Worm (Caenorhabditis elegans) whole organism, L1 larva: ENCODE measurements around the gene K10D2.5.

ENCODE experiments used
- C34B4.2 ChIP-seq: sonication (generic microtip); optimal IDR thresholded peaks from 2 replicates; lab custom pipeline; 2017; ENCODE audit warnings: mild to moderate bottlenecking, missing genetic modification characterization, missing compliant biosample characterization
- Y116A8C.19 ChIP-seq: sonication (generic microtip); optimal IDR thresholded peaks from 2 replicates; lab custom pipeline; 2016; ENCODE audit warnings: missing compliant biosample characterization, missing genetic modification characterization, borderline replicate concordance
- alr-1 ChIP-seq: fragments of 200-800 bp; sonication (Bioruptor generic); optimal IDR thresholded peaks from 2 replicates; lab custom pipeline; 2018; ENCODE audit warnings: borderline replicate concordance, mild to moderate bottlenecking, missing genetic modification characterization, missing compliant biosample characterization
- ceh-8 ChIP-seq: fragments of 200-800 bp; sonication (Bioruptor generic); optimal IDR thresholded peaks from 2 replicates; lab custom pipeline; 2018; ENCODE audit warnings: mild to moderate bottlenecking, missing genetic modification characterization, moderate library complexity, missing compliant biosample characterization
- ceh-82 ChIP-seq, 3 experiments: fragments of 150-350 bp in 1 of 3; sonication (generic microtip) in 2 of 3; optimal IDR thresholded peaks; 2 replicates each; lab custom pipeline; 2014 to 2017; ENCODE audit warnings: missing biosample characterization in 3 of 3, missing genetic modification characterization in 3 of 3
- dpl-1 ChIP-seq, 3 experiments: fragments of 150-350 bp in 2 of 3; sonication (generic microtip) in 1 of 3; optimal IDR thresholded peaks; 2 replicates each; lab custom pipeline; 2014 to 2017; ENCODE audit warnings: missing biosample characterization in 3 of 3, missing genetic modification characterization in 3 of 3, missing genetic modification reagents in 3 of 3
- efl-1 ChIP-seq, 4 experiments: fragments of 150-350 bp; optimal IDR thresholded peaks in 3 of 4; peaks in 1 of 4; 1 replicate in 1 of 4; 2 replicates in 3 of 4; lab custom pipeline; 2014; ENCODE audit warnings: missing biosample characterization in 2 of 4, missing genetic modification characterization in 2 of 4, missing genetic modification reagents in 2 of 4
- egl-13 ChIP-seq: sonication (generic microtip); optimal IDR thresholded peaks from 2 replicates; lab custom pipeline; 2016; ENCODE audit warnings: missing genotype, missing genetic modification reagents, missing genetic modification characterization, missing compliant biosample characterization
- egl-27 ChIP-seq, 2 experiments: fragments of 150-350 bp in 1 of 2; sonication (generic microtip); optimal IDR thresholded peaks; 3 replicates each; lab custom pipeline; 2017 to 2018; ENCODE audit warnings: missing biosample characterization in 2 of 2, missing genetic modification characterization in 2 of 2, missing genetic modification reagents in 2 of 2
- elt-3 ChIP-seq, 6 experiments: fragments of 150-350 bp in 1 of 6; sonication (generic microtip); optimal IDR thresholded peaks; 2 replicates each; lab custom pipeline; 2017 to 2018; ENCODE audit warnings: missing biosample characterization in 6 of 6, missing genetic modification characterization in 6 of 6, inconsistent platforms in 1 of 6
- ets-5 ChIP-seq: fragments of 200-800 bp; sonication (Bioruptor generic); IDR thresholded peaks from 2 replicates; pipeline ENCODE4 v1.3.6; 2022; ENCODE audit warnings: missing genetic modification characterization, missing compliant biosample characterization
- fkh-4 ChIP-seq: sonication (generic microtip); optimal IDR thresholded peaks from 2 replicates; lab custom pipeline; 2016; ENCODE audit warnings: missing compliant biosample characterization, missing genetic modification characterization, borderline replicate concordance
- fos-1 ChIP-seq: fragments of 150-350 bp; optimal IDR thresholded peaks from 2 replicates; lab custom pipeline; 2014; ENCODE audit warnings: missing biosample characterization, missing genetic modification characterization
- hlh-4 ChIP-seq: sonication (generic microtip); optimal IDR thresholded peaks from 2 replicates; lab custom pipeline; 2016; ENCODE audit warnings: mild to moderate bottlenecking, missing genetic modification characterization, missing compliant biosample characterization
- lin-14 ChIP-seq: fragments of 200-800 bp; sonication (Bioruptor generic); optimal IDR thresholded peaks from 2 replicates; lab custom pipeline; 2018; ENCODE audit warnings: mild to moderate bottlenecking, missing genetic modification characterization, moderate library complexity, missing compliant biosample characterization
- lin-35 ChIP-seq, 2 experiments: fragments of 150-350 bp; optimal IDR thresholded peaks; 2 replicates each; lab custom pipeline; 2014; ENCODE audit warnings: missing biosample characterization in 2 of 2, missing genetic modification characterization in 2 of 2, missing genetic modification reagents in 2 of 2
- lir-3 ChIP-seq: sonication (generic microtip); optimal IDR thresholded peaks from 2 replicates; lab custom pipeline; 2016; ENCODE audit warnings: mild to moderate bottlenecking, missing genetic modification characterization, moderate library complexity, missing compliant biosample characterization; ENCODE audit not compliant: poor library complexity
- lsy-2 ChIP-seq, 2 experiments: fragments of 150-350 bp; optimal IDR thresholded peaks; 2 replicates each; lab custom pipeline; 2014; ENCODE audit warnings: missing biosample characterization in 2 of 2, missing genetic modification characterization in 2 of 2
- mab-9 ChIP-seq: fragments of 200-800 bp; sonication (Bioruptor generic); IDR thresholded peaks from 2 replicates; pipeline ENCODE4 v1.3.6; 2022; ENCODE audit warnings: missing genetic modification reagents, missing genetic modification characterization, missing compliant biosample characterization
- mdl-1 ChIP-seq, 2 experiments: fragments of 150-350 bp; optimal IDR thresholded peaks; 2 replicates each; lab custom pipeline; 2014 to 2017; ENCODE audit warnings: missing biosample characterization in 2 of 2, missing genetic modification characterization in 2 of 2, inconsistent platforms in 1 of 2
- mef-2 ChIP-seq: fragments of 150-350 bp; optimal IDR thresholded peaks from 2 replicates; lab custom pipeline; 2014; ENCODE audit warnings: missing biosample characterization, missing genetic modification characterization
- mep-1 ChIP-seq: fragments of 150-350 bp; optimal IDR thresholded peaks from 2 replicates; lab custom pipeline; 2014; ENCODE audit warnings: missing biosample characterization, missing genetic modification characterization
- nhr-11 ChIP-seq: fragments of 150-350 bp; optimal IDR thresholded peaks from 2 replicates; lab custom pipeline; 2014; ENCODE audit warnings: missing biosample characterization, missing genetic modification characterization
- nhr-12 ChIP-seq: sonication (generic microtip); optimal IDR thresholded peaks from 2 replicates; lab custom pipeline; 2017; ENCODE audit warnings: missing biosample characterization, missing genetic modification characterization
- nhr-20 ChIP-seq: sonication (generic microtip); optimal IDR thresholded peaks from 2 replicates; lab custom pipeline; 2016; ENCODE audit warnings: mild to moderate bottlenecking, missing genetic modification characterization, missing compliant biosample characterization
- nhr-71 ChIP-seq: sonication (generic microtip); optimal IDR thresholded peaks from 2 replicates; lab custom pipeline; 2016; ENCODE audit warnings: mild to moderate bottlenecking, missing genetic modification characterization, moderate library complexity, missing compliant biosample characterization
- nhr-76 ChIP-seq: sonication (generic microtip); optimal IDR thresholded peaks from 2 replicates; lab custom pipeline; 2017; ENCODE audit warnings: missing biosample characterization, missing genetic modification characterization
- nhr-77 ChIP-seq: fragments of 150-350 bp; optimal IDR thresholded peaks from 2 replicates; lab custom pipeline; 2014; ENCODE audit warnings: missing biosample characterization, missing genetic modification characterization
- nhr-85 ChIP-seq: sonication (generic microtip); peaks from one replicate; lab custom pipeline; 2016; ENCODE audit warnings: missing genetic modification characterization, inconsistent platforms, missing compliant biosample characterization
- nhr-90 ChIP-seq: sonication (generic microtip); optimal IDR thresholded peaks from 2 replicates; lab custom pipeline; 2016; ENCODE audit warnings: mild to moderate bottlenecking, missing genetic modification characterization, missing compliant biosample characterization; ENCODE audit not compliant: poor library complexity
- pag-3 ChIP-seq: sonication (generic microtip); optimal IDR thresholded peaks from 2 replicates; lab custom pipeline; 2017; ENCODE audit warnings: missing genetic modification characterization, mild to moderate bottlenecking, missing compliant biosample characterization, antibody characterized with exemption, borderline replicate concordance; ENCODE audit not compliant: insufficient read depth
- pax-3 ChIP-seq: fragments of 200-800 bp; sonication (Bioruptor generic); optimal IDR thresholded peaks from 2 replicates; lab custom pipeline; 2018; ENCODE audit warnings: mild to moderate bottlenecking, missing genetic modification characterization, moderate library complexity, missing compliant biosample characterization
- rnt-1 ChIP-seq: sonication (generic microtip); optimal IDR thresholded peaks from 2 replicates; lab custom pipeline; 2016; ENCODE audit warnings: mild to moderate bottlenecking, missing genetic modification characterization, moderate library complexity, missing compliant biosample characterization
- tbx-2 ChIP-seq: sonication (generic microtip); optimal IDR thresholded peaks from 2 replicates; lab custom pipeline; 2016; ENCODE audit warnings: missing genetic modification characterization, missing compliant biosample characterization
- tlp-1 ChIP-seq: fragments of 150-350 bp; optimal IDR thresholded peaks from 2 replicates; lab custom pipeline; 2014; ENCODE audit warnings: missing biosample characterization, missing genetic modification characterization
- unc-130 ChIP-seq: fragments of 150-350 bp; optimal IDR thresholded peaks from 2 replicates; lab custom pipeline; 2017; ENCODE audit warnings: missing biosample characterization, missing genetic modification characterization, inconsistent platforms
- unc-86 ChIP-seq: sonication (generic microtip); optimal IDR thresholded peaks from 2 replicates; lab custom pipeline; 2016; ENCODE audit warnings: missing genetic modification characterization, missing compliant biosample characterization
- unc-98 ChIP-seq: fragments of 200-800 bp; sonication (Bioruptor generic); IDR thresholded peaks from 2 replicates; pipeline ENCODE4 v1.3.6; 2022; ENCODE audit warnings: missing genetic modification characterization, missing compliant biosample characterization
- xbp-1 ChIP-seq: sonication (generic microtip); optimal IDR thresholded peaks from 2 replicates; lab custom pipeline; 2016; ENCODE audit warnings: missing genetic modification characterization, missing compliant biosample characterization
- ztf-11 ChIP-seq, 2 experiments: sonication (generic microtip); optimal IDR thresholded peaks; 2 replicates each; lab custom pipeline; 2016 to 2017; ENCODE audit warnings: missing genetic modification characterization in 2 of 2, missing biosample characterization in 1 of 2, missing compliant biosample characterization in 1 of 2

The K10D2.5 gene

ce11 chrIII:5129261-5129660, 43.3 kb upstream of the K10D2.5 start:
- TF ChIP-seq mab-9 (GFP tag; lab: Robert Waterston, UW) (no peak), mep-1 (tag; lab: Kevin White, UChicago) (no peak), rnt-1 (tag; lab: Kevin White, UChicago) (no peak), elt-3 (tag; optimal IDR thresholded peaks at IDR 0.05; lab: Kevin White, UChicago) (no peak), ceh-8 (GFP tag; lab: Kevin White, UChicago) (no peak), alr-1 (no peak), pax-3 (tag; lab: Kevin White, UChicago) (no peak), lir-3 (no peak), egl-27 (tag; optimal IDR thresholded peaks at IDR 0.05; lab: Kevin White, UChicago) (no peak), lsy-2 (tag; optimal IDR thresholded peaks at IDR 0.05; lab: Kevin White, UChicago) (peak in 1 of 2 experiments; percentile 23), nhr-90 (tag; lab: Kevin White, UChicago) (no peak), lin-35 (GFP tag; optimal IDR thresholded peaks at IDR 0.05; lab: Kevin White, UChicago) (no peak), fkh-4 (tag; lab: Kevin White, UChicago) (no peak), nhr-77 (tag; lab: Kevin White, UChicago) (peak; percentile 64), xbp-1 (tag; lab: Kevin White, UChicago) (no peak), nhr-85 (tag; lab: Kevin White, UChicago) (no peak), ets-5 (no peak), efl-1 (optimal IDR thresholded peaks at IDR 0.05; lab: Kevin White, UChicago) (no peak), efl-1 (GFP tag; optimal IDR thresholded peaks at IDR 0.05 in 1 of 2; lab: Kevin White, UChicago) (no peak), unc-130 (tag; lab: Kevin White, UChicago) (no peak), nhr-11 (tag; lab: Kevin White, UChicago) (no peak), tlp-1 (tag; lab: Kevin White, UChicago) (no peak), ztf-11 (tag; optimal IDR thresholded peaks at IDR 0.05; lab: Kevin White, UChicago) (no peak), hlh-4 (tag; lab: Kevin White, UChicago) (no peak), unc-98 (GFP tag; lab: Robert Waterston, UW) (no peak), C34B4.2 (no peak), mdl-1 (tag; optimal IDR thresholded peaks at IDR 0.05; lab: Kevin White, UChicago) (no peak), mef-2 (no peak), ceh-82 (tag; optimal IDR thresholded peaks at IDR 0.05; lab: Kevin White, UChicago) (peak in 1 of 3 experiments; percentile 28), tbx-2 (tag; lab: Kevin White, UChicago) (peak; percentile 100), nhr-71 (tag; lab: Kevin White, UChicago) (peak; percentile 17), egl-13 (tag; lab: Kevin White, UChicago) (no peak), nhr-76 (tag; lab: Kevin White, UChicago) (no peak), nhr-20 (no peak), dpl-1 (GFP tag; optimal IDR thresholded peaks at IDR 0.05; lab: Kevin White, UChicago) (no peak), pag-3 (tag; lab: Kevin White, UChicago) (no peak), Y116A8C.19 (tag; lab: Kevin White, UChicago) (no peak), fos-1 (no peak), lin-14 (GFP tag; lab: Kevin White, UChicago) (peak; percentile 26), unc-86 (tag; lab: Kevin White, UChicago) (no peak)

- TF ChIP-seq nhr-12 (tag; lab: Kevin White, UChicago) = no peak
- no peak for TF ChIP-seq tbx-2 (tag; lab: Kevin White, UChicago)
- TF ChIP-seq ets-5 = no peak
Observed at ce11 chrIII:5130654-5131053, 41.9 kb upstream of the K10D2.5 start.
